Fruit fly (Drosophila melanogaster) whole organism, prepupa: Measurements from ENCODE around the gene temp.

Experiments used
- Blimp-1 ChIP-seq: fragments of 200-800 bp; sonication (Bioruptor generic); optimal IDR thresholded peaks from 3 replicates; lab custom pipeline; 2017; ENCODE audit warnings: missing biosample characterization, missing genetic modification characterization, mild to moderate bottlenecking, moderate library complexity, missing genetic modification reagents
- CG10631 ChIP-seq: fragments of 200-800 bp; sonication (Bioruptor generic); optimal IDR thresholded peaks from 2 replicates; lab custom pipeline; 2016; ENCODE audit warnings: missing biosample characterization, missing genetic modification characterization
- CG10669 ChIP-seq: fragments of 200-800 bp; sonication (Bioruptor generic); optimal IDR thresholded peaks from 3 replicates; lab custom pipeline; 2018; ENCODE audit warnings: missing biosample characterization, mild to moderate bottlenecking, missing genetic modification characterization, moderate library complexity
- CG11294 ChIP-seq: fragments of 200-800 bp; sonication (Bioruptor generic); IDR thresholded peaks from 2 replicates; pipeline ENCODE4 v1.3.6; 2022; ENCODE audit warnings: missing biosample characterization, missing genetic modification characterization
- CG11762 ChIP-seq: fragments of 200-800 bp; sonication (Bioruptor generic); optimal IDR thresholded peaks from 3 replicates; lab custom pipeline; 2016; ENCODE audit warnings: missing biosample characterization, missing genetic modification characterization; ENCODE audit not compliant: insufficient read depth
- CG11902 ChIP-seq: fragments of 200-800 bp; sonication (Bioruptor generic); optimal IDR thresholded peaks from 3 replicates; lab custom pipeline; 2016; ENCODE audit warnings: missing biosample characterization, missing genetic modification characterization
- CG15336 ChIP-seq: fragments of 200-800 bp; sonication (Bioruptor generic); IDR thresholded peaks from 2 replicates; pipeline ENCODE4 v1.3.6; 2022; ENCODE audit warnings: missing biosample characterization, missing genetic modification characterization
- CG16779 ChIP-seq: fragments of 200-800 bp; sonication (Bioruptor generic); optimal IDR thresholded peaks from 3 replicates; lab custom pipeline; 2017; ENCODE audit warnings: missing biosample characterization, mild to moderate bottlenecking, missing genetic modification characterization
- CG32006 ChIP-seq: fragments of 200-800 bp; sonication (Bioruptor generic); optimal IDR thresholded peaks from 3 replicates; lab custom pipeline; 2017; ENCODE audit warnings: missing biosample characterization, mild to moderate bottlenecking, missing genetic modification characterization
- CG4318 ChIP-seq: fragments of 200-800 bp; sonication (Bioruptor generic); optimal IDR thresholded peaks from 3 replicates; lab custom pipeline; 2017; ENCODE audit warnings: missing biosample characterization, mild to moderate bottlenecking, missing genetic modification characterization
- CG6163 ChIP-seq: fragments of 200-800 bp; sonication (Bioruptor generic); IDR thresholded peaks from 3 replicates; pipeline ENCODE4 v1.3.6; 2022; ENCODE audit warnings: missing biosample characterization, missing genetic modification characterization
- CG6792 ChIP-seq: fragments of 200-800 bp; sonication (Bioruptor generic); optimal IDR thresholded peaks from 3 replicates; lab custom pipeline; 2016; ENCODE audit warnings: missing biosample characterization, missing genetic modification characterization
- CG6854 ChIP-seq: fragments of 200-800 bp; sonication (Bioruptor generic); optimal IDR thresholded peaks from 2 replicates; lab custom pipeline; 2017; ENCODE audit warnings: missing biosample characterization, mild to moderate bottlenecking, missing genetic modification characterization
- CG7368 ChIP-seq: fragments of 200-800 bp; sonication (Bioruptor generic); optimal IDR thresholded peaks from 3 replicates; lab custom pipeline; 2016; ENCODE audit warnings: missing biosample characterization, missing genetic modification characterization
- CG8119 ChIP-seq: fragments of 200-800 bp; sonication (Bioruptor generic); IDR thresholded peaks from 3 replicates; pipeline ENCODE4 v1.3.6; 2022; ENCODE audit warnings: missing biosample characterization, missing genetic modification characterization
- CG8319 ChIP-seq: fragments of 200-800 bp; sonication (Bioruptor generic); optimal IDR thresholded peaks from 3 replicates; lab custom pipeline; 2016; ENCODE audit warnings: missing biosample characterization, missing genetic modification characterization
- CG9139 ChIP-seq: fragments of 200-800 bp; sonication (Bioruptor generic); optimal IDR thresholded peaks from 3 replicates; lab custom pipeline; 2017; ENCODE audit warnings: missing biosample characterization, mild to moderate bottlenecking, missing genetic modification characterization
- Eip75B ChIP-seq: fragments of 200-800 bp; sonication (Bioruptor generic); optimal IDR thresholded peaks from 3 replicates; lab custom pipeline; 2016; ENCODE audit warnings: missing biosample characterization, missing genetic modification characterization
- Eip78C ChIP-seq: fragments of 200-800 bp; sonication (Bioruptor generic); peaks from one replicate; lab custom pipeline; 2016; ENCODE audit warnings: missing biosample characterization, missing genetic modification characterization
- Eip93F ChIP-seq: fragments of 200-800 bp; sonication (Bioruptor generic); optimal IDR thresholded peaks from 2 replicates; lab custom pipeline; 2016; ENCODE audit warnings: missing biosample characterization, mild to moderate bottlenecking, missing genetic modification characterization
- Ets21C ChIP-seq: fragments of 200-800 bp; sonication (Bioruptor generic); optimal IDR thresholded peaks from 3 replicates; lab custom pipeline; 2016; ENCODE audit warnings: missing biosample characterization, missing genetic modification characterization
- Ets96B ChIP-seq: fragments of 200-800 bp; optimal IDR thresholded peaks from 2 replicates; lab custom pipeline; 2019; ENCODE audit warnings: missing biosample characterization, mild to moderate bottlenecking, missing genetic modification characterization, moderate library complexity
- Gug ChIP-seq: fragments of 200-800 bp; sonication (Bioruptor generic); IDR thresholded peaks from 2 replicates; pipeline ENCODE4 v1.3.6; 2022; ENCODE audit warnings: missing biosample characterization, missing genetic modification characterization
- Hr38 ChIP-seq: sonication (Bioruptor generic); optimal IDR thresholded peaks from 2 replicates; lab custom pipeline; 2016; ENCODE audit warnings: missing biosample characterization, missing genetic modification characterization
- Hr4 ChIP-seq: fragments of 200-800 bp; sonication (Bioruptor generic); optimal IDR thresholded peaks from 3 replicates; lab custom pipeline; 2016; ENCODE audit warnings: missing biosample characterization, missing genetic modification characterization
- Met ChIP-seq: fragments of 200-800 bp; sonication (Bioruptor generic); optimal IDR thresholded peaks from 3 replicates; lab custom pipeline; 2016; ENCODE audit warnings: missing biosample characterization, missing genetic modification characterization
- OdsH ChIP-seq: fragments of 200-800 bp; sonication (Bioruptor generic); optimal IDR thresholded peaks from 3 replicates; lab custom pipeline; 2016; ENCODE audit warnings: missing biosample characterization, missing genetic modification characterization
- Smox ChIP-seq: fragments of 200-800 bp; sonication (Bioruptor generic); optimal IDR thresholded peaks from 3 replicates; lab custom pipeline; 2016; ENCODE audit warnings: missing biosample characterization, missing genetic modification characterization
- Sox102F ChIP-seq: fragments of 200-800 bp; sonication (Bioruptor generic); optimal IDR thresholded peaks from 2 replicates; lab custom pipeline; 2016; ENCODE audit warnings: missing biosample characterization, mild to moderate bottlenecking, missing genetic modification characterization
- Sox14 ChIP-seq: fragments of 200-800 bp; sonication (Bioruptor generic); optimal IDR thresholded peaks from 3 replicates; lab custom pipeline; 2016; ENCODE audit warnings: missing biosample characterization, missing genetic modification characterization
- achi ChIP-seq: fragments of 200-800 bp; sonication (Bioruptor generic); optimal IDR thresholded peaks from 3 replicates; lab custom pipeline; 2016; ENCODE audit warnings: missing biosample characterization, missing genetic modification characterization
- acj6 ChIP-seq: fragments of 200-800 bp; sonication (Bioruptor generic); optimal IDR thresholded peaks from 3 replicates; lab custom pipeline; 2016; ENCODE audit warnings: missing biosample characterization, missing genetic modification characterization
- cyc ChIP-seq: fragments of 200-800 bp; sonication (Bioruptor generic); optimal IDR thresholded peaks from 3 replicates; lab custom pipeline; 2016; ENCODE audit warnings: missing biosample characterization, missing genetic modification characterization
- dsx ChIP-seq: fragments of 200-800 bp; optimal IDR thresholded peaks from 3 replicates; lab custom pipeline; 2019; ENCODE audit warnings: missing biosample characterization, mild to moderate bottlenecking, missing genetic modification characterization, moderate library complexity; ENCODE audit not compliant: poor library complexity, severe bottlenecking
- esn ChIP-seq: fragments of 200-800 bp; sonication (Bioruptor generic); optimal IDR thresholded peaks from 2 replicates; lab custom pipeline; 2016; ENCODE audit warnings: missing biosample characterization, mild to moderate bottlenecking, missing genetic modification characterization, moderate library complexity
- fd59A ChIP-seq: fragments of 200-800 bp; sonication (Bioruptor generic); optimal IDR thresholded peaks from 2 replicates; lab custom pipeline; 2017; ENCODE audit warnings: missing biosample characterization, mild to moderate bottlenecking, missing genetic modification characterization, missing genetic modification reagents
- fd85E ChIP-seq: fragments of 200-800 bp; sonication (Bioruptor generic); optimal IDR thresholded peaks from 3 replicates; lab custom pipeline; 2016; ENCODE audit warnings: missing biosample characterization, missing genetic modification characterization
- fkh ChIP-seq: fragments of 200-800 bp; sonication (Bioruptor generic); optimal IDR thresholded peaks from 3 replicates; lab custom pipeline; 2017; ENCODE audit warnings: missing biosample characterization, mild to moderate bottlenecking, missing genetic modification characterization, moderate library complexity
- lz ChIP-seq: fragments of 200-800 bp; sonication (Bioruptor generic); optimal IDR thresholded peaks from 3 replicates; lab custom pipeline; 2016; ENCODE audit warnings: missing biosample characterization, missing genetic modification characterization
- net ChIP-seq: fragments of 200-800 bp; sonication (Bioruptor generic); optimal IDR thresholded peaks from 3 replicates; lab custom pipeline; 2016; ENCODE audit warnings: missing biosample characterization, missing genetic modification characterization
- salr ChIP-seq, 2 experiments: fragments of 200-800 bp; sonication (Bioruptor generic); optimal IDR thresholded peaks; 3 replicates each; lab custom pipeline; 2016 to 2018; ENCODE audit warnings: missing biosample characterization in 2 of 2, missing genetic modification characterization in 2 of 2, mild to moderate bottlenecking in 1 of 2
- ss ChIP-seq, 2 experiments: fragments of 200-800 bp; sonication (Bioruptor generic); optimal IDR thresholded peaks; 2 replicates in 1 of 2; 3 replicates in 1 of 2; lab custom pipeline; 2017 to 2018; ENCODE audit warnings: mild to moderate bottlenecking in 2 of 2, missing biosample characterization in 2 of 2, missing genetic modification characterization in 2 of 2, moderate library complexity in 1 of 2
- svp ChIP-seq: fragments of 200-800 bp; sonication (Bioruptor generic); peaks from one replicate; lab custom pipeline; 2016; ENCODE audit warnings: missing biosample characterization, missing genetic modification characterization
- topi ChIP-seq: fragments of 200-800 bp; sonication (Bioruptor generic); optimal IDR thresholded peaks from 3 replicates; lab custom pipeline; 2016; ENCODE audit warnings: missing biosample characterization, missing genetic modification characterization

The temp gene

dm6 chrX:2306307-2306706 lies 44.0 kb upstream of the temp start (continued):
- TF ChIP-seq CG9139 (GFP tag; lab: Kevin White, UChicago) (no peak), CG4318 (GFP tag; lab: Kevin White, UChicago) (peak; percentile 64), CG8319 (peak; percentile 55), Smox (GFP tag; lab: Kevin White, UChicago) (peak; percentile 77), CG10669 (peak; percentile 63), OdsH (GFP tag; lab: Kevin White, UChicago) (peak; percentile 82), CG7368 (GFP tag; lab: Kevin White, UChicago) (peak; percentile 74), CG16779 (peak; percentile 42), Gug (GFP tag; lab: Robert Waterston, UW) (peak; percentile 62), ss (GFP tag; optimal IDR thresholded peaks at IDR 0.05; lab: Kevin White, UChicago) (peak; percentile 12 to 40), lz (peak; percentile 81), Sox102F (GFP tag; lab: Kevin White, UChicago) (peak; percentile 85), esn (GFP tag; lab: Kevin White, UChicago) (peak; percentile 85), Met (GFP tag; lab: Kevin White, UChicago) (peak; percentile 88), Sox14 (peak; percentile 84), CG11762 (GFP tag; lab: Kevin White, UChicago) (peak; percentile 42), Eip75B (GFP tag; lab: Kevin White, UChicago) (peak; percentile 75), CG11294 (GFP tag; lab: Robert Waterston, UW) (peak; percentile 52; the same call in 1 of the 2 replicates), acj6 (GFP tag; lab: Kevin White, UChicago) (peak; percentile 77), Hr4 (GFP tag; lab: Kevin White, UChicago) (peak; percentile 78), cyc (peak; percentile 77), Eip93F (GFP tag; lab: Kevin White, UChicago) (peak; percentile 33), CG6792 (GFP tag; lab: Kevin White, UChicago) (peak; percentile 79), fd85E (GFP tag; lab: Kevin White, UChicago) (no peak), CG8119 (GFP tag; lab: Robert Waterston, UW) (peak; percentile 85), topi (GFP tag; lab: Kevin White, UChicago) (peak; percentile 84), CG15336 (GFP tag; lab: Robert Waterston, UW) (peak; percentile 84), Ets21C (GFP tag; lab: Kevin White, UChicago) (peak; percentile 71), achi (peak; percentile 74), CG32006 (GFP tag; lab: Kevin White, UChicago) (peak; percentile 88), CG11902 (GFP tag; lab: Kevin White, UChicago) (peak; percentile 48), fd59A (GFP tag; lab: Kevin White, UChicago) (peak; percentile 64), salr (GFP tag; optimal IDR thresholded peaks at IDR 0.05; lab: Kevin White, UChicago) (peak in 1 of 2 experiments; percentile 82), Ets96B (tag; lab: Kevin White, UChicago) (peak; percentile 56), CG6854 (GFP tag; lab: Kevin White, UChicago) (peak; percentile 13), CG10631 (GFP tag; lab: Kevin White, UChicago) (peak; percentile 82), Eip78C (GFP tag; lab: Kevin White, UChicago) (peak; percentile 92)

dm6 chrX:2305842-2306300 lies 43.6 kb upstream of the temp start:
- TF ChIP-seq Eip93F (GFP tag; lab: Kevin White, UChicago), result no peak
- peak; percentile 14 for TF ChIP-seq CG6854 (GFP tag; lab: Kevin White, UChicago)
- TF ChIP-seq Blimp-1, result no peak
- TF ChIP-seq CG11762 (GFP tag; lab: Kevin White, UChicago), result no peak
- peak; percentile 5 for TF ChIP-seq fd85E (GFP tag; lab: Kevin White, UChicago)
- TF ChIP-seq CG6163 (GFP tag; lab: Robert Waterston, UW), result peak; percentile 48; the same call in 1 of the 3 replicates
- TF ChIP-seq Hr38, result no peak
- no peak for TF ChIP-seq achi
- TF ChIP-seq Sox14, result peak; percentile 32
- no peak for TF ChIP-seq net (GFP tag; lab: Kevin White, UChicago)
- peak; percentile 44 for TF ChIP-seq CG9139 (GFP tag; lab: Kevin White, UChicago)
- peak; percentile 53 for TF ChIP-seq ss (GFP tag; optimal IDR thresholded peaks at IDR 0.05; lab: Kevin White, UChicago)
- TF ChIP-seq CG8119 (GFP tag; lab: Robert Waterston, UW), result no peak
- peak; percentile 73 for TF ChIP-seq svp (GFP tag; lab: Kevin White, UChicago)
- TF ChIP-seq CG11294 (GFP tag; lab: Robert Waterston, UW), result no peak
- peak; percentile 38 for TF ChIP-seq fkh (GFP tag; lab: Kevin White, UChicago)
- TF ChIP-seq dsx (GFP tag; lab: Kevin White, UChicago), result peak; percentile 68
